Fruit fly (Drosophila melanogaster) whole organism: ENCODE results near the gene Sirt7.

ENCODE experiments used
- CG8478 ChIP-seq: fragments of >200 bp; optimal IDR thresholded peaks from 2 replicates; lab custom pipeline; 2018; ENCODE audit warnings: inconsistent platforms
- Dll ChIP-seq: fragments of >200 bp; optimal IDR thresholded peaks from 2 replicates; lab custom pipeline; 2017
- EcR ChIP-seq, 2 experiments: fragments of >200 bp; optimal IDR thresholded peaks; 2 replicates each; lab custom pipeline; 2017; ENCODE audit warnings: missing biosample characterization in 2 of 2, missing genetic modification characterization in 2 of 2, missing genetic modification reagents in 2 of 2
- pan ChIP-seq: fragments of >200 bp; optimal IDR thresholded peaks from 2 replicates; lab custom pipeline; 2017
- psq ChIP-seq: fragments of >200 bp; optimal IDR thresholded peaks from 2 replicates; lab custom pipeline; 2017
- usp ChIP-seq: fragments of >200 bp; optimal IDR thresholded peaks from 2 replicates; lab custom pipeline; 2017; ENCODE audit warnings: missing biosample characterization, missing genetic modification characterization, mixed read lengths

Gene Sirt7

dm6 chr3R:29083459-29084457, 28.0 kb downstream of the Sirt7 start:
- TF ChIP-seq Dll (no peak), CG8478 (lab: Kevin White, UChicago) (no peak), usp (GFP tag; lab: Kevin White, UChicago) (no peak), EcR (GFP tag; optimal IDR thresholded peaks at IDR 0.05; lab: Kevin White, UChicago) (no peak), pan (lab: Kevin White, UChicago) (no peak), psq (lab: Kevin White, UChicago) (no peak)

dm6 chr3R:29086896-29087295, 31.2 kb downstream of the Sirt7 start:
- TF ChIP-seq usp (GFP tag; lab: Kevin White, UChicago) (no peak), psq (lab: Kevin White, UChicago) (no peak), CG8478 (lab: Kevin White, UChicago) (no peak), EcR (GFP tag; optimal IDR thresholded peaks at IDR 0.05; lab: Kevin White, UChicago) (no peak), Dll (no peak), pan (lab: Kevin White, UChicago) (no peak)

dm6 chr3R:29087302-29087782, 31.6 kb downstream of the Sirt7 start:
- TF ChIP-seq CG8478 (lab: Kevin White, UChicago) (no peak), psq (lab: Kevin White, UChicago) (no peak), pan (lab: Kevin White, UChicago) (no peak), Dll (no peak), usp (GFP tag; lab: Kevin White, UChicago) (no peak), EcR (GFP tag; optimal IDR thresholded peaks at IDR 0.05; lab: Kevin White, UChicago) (no peak)

- TF ChIP-seq Dll (peak; percentile 79), usp (GFP tag; lab: Kevin White, UChicago) (no peak)
Observed at dm6 chr3R:29087926-29088487, 32.3 kb downstream of the Sirt7 start.

- no peak for TF ChIP-seq CG8478 (lab: Kevin White, UChicago)
- no peak for TF ChIP-seq pan (lab: Kevin White, UChicago)
- no peak for TF ChIP-seq usp (GFP tag; lab: Kevin White, UChicago)
- no peak for TF ChIP-seq Dll
- TF ChIP-seq psq (lab: Kevin White, UChicago), result no peak
Observed at dm6 chr3R:29088938-29089661, 33.4 kb downstream of the Sirt7 start.

dm6 chr3R:29089662-29090007, 33.9 kb downstream of the Sirt7 start:
- TF ChIP-seq EcR (GFP tag; optimal IDR thresholded peaks at IDR 0.05; lab: Kevin White, UChicago) (no peak), usp (GFP tag; lab: Kevin White, UChicago) (no peak), Dll (no peak), pan (lab: Kevin White, UChicago) (no peak), psq (lab: Kevin White, UChicago) (no peak), CG8478 (lab: Kevin White, UChicago) (no peak)

dm6 chr3R:29091609-29092008, 35.9 kb downstream of the Sirt7 start:
- TF ChIP-seq usp (GFP tag; lab: Kevin White, UChicago) (no peak), EcR (GFP tag; optimal IDR thresholded peaks at IDR 0.05; lab: Kevin White, UChicago) (no peak), psq (lab: Kevin White, UChicago) (no peak), Dll (no peak), pan (lab: Kevin White, UChicago) (no peak), CG8478 (lab: Kevin White, UChicago) (no peak)

- TF ChIP-seq Dll (no peak), CG8478 (lab: Kevin White, UChicago) (no peak), usp (GFP tag; lab: Kevin White, UChicago) (no peak)
Observed at dm6 chr3R:29094152-29094551, 38.4 kb downstream of the Sirt7 start.

dm6 chr3R:29095525-29095924, 39.8 kb downstream of the Sirt7 start:
- TF ChIP-seq CG8478 (lab: Kevin White, UChicago) (no peak), usp (GFP tag; lab: Kevin White, UChicago) (no peak), Dll (peak; percentile 77), psq (lab: Kevin White, UChicago) (no peak), EcR (GFP tag; optimal IDR thresholded peaks at IDR 0.05; lab: Kevin White, UChicago) (no peak)

- no peak for TF ChIP-seq pan (lab: Kevin White, UChicago)
- no peak for TF ChIP-seq psq (lab: Kevin White, UChicago)
- TF ChIP-seq CG8478 (lab: Kevin White, UChicago), result no peak
- TF ChIP-seq usp (GFP tag; lab: Kevin White, UChicago), result no peak
- TF ChIP-seq Dll, result no peak
- no peak for TF ChIP-seq EcR (GFP tag; optimal IDR thresholded peaks at IDR 0.05; lab: Kevin White, UChicago)
Observed at dm6 chr3R:29096009-29096443, 40.3 kb downstream of the Sirt7 start.

- TF ChIP-seq usp (GFP tag; lab: Kevin White, UChicago) (no peak), CG8478 (lab: Kevin White, UChicago) (no peak), psq (lab: Kevin White, UChicago) (no peak), EcR (GFP tag; optimal IDR thresholded peaks at IDR 0.05; lab: Kevin White, UChicago) (no peak), pan (lab: Kevin White, UChicago) (no peak), Dll (no peak)
Observed at dm6 chr3R:29098022-29098421, 42.3 kb downstream of the Sirt7 start.
